Fruit fly (Drosophila melanogaster) whole organism, embryonic: ENCODE measurements around the gene RhoGAP19D.
A peak's percentile ranks its signal among the peaks of the same experiment; 100 is the strongest.

Experiments used
- Atf6 ChIP-seq: fragments of 200-800 bp; sonication (Bioruptor generic); IDR thresholded peaks from 2 replicates; pipeline ENCODE4 v1.3.6; 2022; ENCODE audit warnings: missing biosample characterization, missing genetic modification characterization
- BtbVII ChIP-seq: fragments of 200-800 bp; sonication (Bioruptor generic); optimal IDR thresholded peaks from 3 replicates; lab custom pipeline; 2017; ENCODE audit warnings: missing biosample characterization, mild to moderate bottlenecking, missing genetic modification characterization
- C15 ChIP-seq: fragments of 200-800 bp; sonication (Bioruptor generic); IDR thresholded peaks from 3 replicates; pipeline ENCODE4 v1.3.6; 2022; ENCODE audit warnings: missing biosample characterization, missing genetic modification characterization
- CG10321 ChIP-seq: fragments of 200-800 bp; sonication (Bioruptor generic); IDR thresholded peaks from 2 replicates; pipeline ENCODE4 v1.3.6; 2022; ENCODE audit warnings: missing biosample characterization, missing genetic modification characterization
- CG10366 ChIP-seq: fragments of 200-800 bp; sonication (Bioruptor generic); IDR thresholded peaks from 2 replicates; pipeline ENCODE4 v1.3.6; 2022; ENCODE audit warnings: missing biosample characterization, missing genetic modification characterization
- CG10462 ChIP-seq: fragments of 200-800 bp; sonication (Bioruptor generic); optimal IDR thresholded peaks from 2 replicates; lab custom pipeline; 2016; ENCODE audit warnings: missing biosample characterization, missing genetic modification characterization
- CG11723 ChIP-seq: fragments of 200-800 bp; sonication (Bioruptor generic); optimal IDR thresholded peaks from 2 replicates; lab custom pipeline; 2017; ENCODE audit warnings: missing biosample characterization, mild to moderate bottlenecking, missing genetic modification characterization
- CG12236 ChIP-seq: fragments of 200-800 bp; sonication (Bioruptor generic); optimal IDR thresholded peaks from 2 replicates; lab custom pipeline; 2016; ENCODE audit warnings: missing biosample characterization, missing genetic modification characterization
- CG12744 ChIP-seq: fragments of 200-800 bp; sonication (Bioruptor generic); optimal IDR thresholded peaks from 2 replicates; lab custom pipeline; 2016; ENCODE audit warnings: missing biosample characterization, missing genetic modification characterization
- CG15601 ChIP-seq: fragments of 200-800 bp; sonication (Bioruptor generic); optimal IDR thresholded peaks from 3 replicates; lab custom pipeline; 2019; ENCODE audit warnings: missing biosample characterization, mild to moderate bottlenecking, missing genetic modification characterization, moderate library complexity
- CG16815 ChIP-seq: fragments of 200-800 bp; sonication (Bioruptor generic); optimal IDR thresholded peaks from 3 replicates; lab custom pipeline; 2017; ENCODE audit warnings: missing biosample characterization, mild to moderate bottlenecking, missing genetic modification characterization
- CG17186 ChIP-seq: fragments of 200-800 bp; sonication (Bioruptor generic); optimal IDR thresholded peaks from 3 replicates; lab custom pipeline; 2017; ENCODE audit warnings: missing biosample characterization, missing genetic modification reagents, missing genetic modification characterization
- CG18764 ChIP-seq: fragments of 200-800 bp; sonication (Bioruptor generic); optimal IDR thresholded peaks from 3 replicates; lab custom pipeline; 2016; ENCODE audit warnings: missing biosample characterization, missing genetic modification characterization
- CG2712 ChIP-seq: fragments of 200-800 bp; optimal IDR thresholded peaks from 3 replicates; lab custom pipeline; 2019; ENCODE audit warnings: missing biosample characterization, mild to moderate bottlenecking, missing genetic modification characterization, moderate library complexity
- CG2889 ChIP-seq: fragments of 200-800 bp; sonication (Bioruptor generic); IDR thresholded peaks from 3 replicates; pipeline ENCODE4 v1.3.6; 2022; ENCODE audit warnings: missing biosample characterization, missing genetic modification characterization
- CG31365 ChIP-seq: fragments of 200-800 bp; sonication (Bioruptor generic); optimal IDR thresholded peaks from 2 replicates; lab custom pipeline; 2018; ENCODE audit warnings: missing biosample characterization, mild to moderate bottlenecking, missing genetic modification characterization
- CG31388 ChIP-seq: fragments of 200-800 bp; sonication (Bioruptor generic); optimal IDR thresholded peaks from 2 replicates; lab custom pipeline; 2016; ENCODE audit warnings: missing biosample characterization, missing genetic modification characterization
- CG3995 ChIP-seq: fragments of 200-800 bp; sonication (Bioruptor generic); optimal IDR thresholded peaks from 3 replicates; lab custom pipeline; 2016; ENCODE audit warnings: missing biosample characterization, missing genetic modification characterization
- CG4617 ChIP-seq: fragments of 200-800 bp; sonication (Bioruptor generic); optimal IDR thresholded peaks from 3 replicates; lab custom pipeline; 2016; ENCODE audit warnings: missing biosample characterization, missing genetic modification characterization, borderline replicate concordance
- CG8290 ChIP-seq, 3 experiments: fragments of 200-800 bp; sonication (Bioruptor generic); optimal IDR thresholded peaks; 2 replicates each; lab custom pipeline; 2016 to 2019; ENCODE audit warnings: missing biosample characterization in 3 of 3, missing genetic modification characterization in 3 of 3, mild to moderate bottlenecking in 2 of 3, moderate library complexity in 1 of 3
- CG8924 ChIP-seq: fragments of 200-800 bp; optimal IDR thresholded peaks from 3 replicates; lab custom pipeline; 2019; ENCODE audit warnings: missing biosample characterization, mild to moderate bottlenecking, missing genetic modification characterization, moderate library complexity
- CG9797 ChIP-seq: fragments of 200-800 bp; sonication (Bioruptor generic); optimal IDR thresholded peaks from 3 replicates; lab custom pipeline; 2018; ENCODE audit warnings: missing biosample characterization, mild to moderate bottlenecking, missing genetic modification characterization
- CG9817 ChIP-seq: fragments of 200-800 bp; sonication (Bioruptor generic); optimal IDR thresholded peaks from 2 replicates; lab custom pipeline; 2018; ENCODE audit warnings: missing biosample characterization, mild to moderate bottlenecking, missing genetic modification characterization, moderate library complexity
- Chrac-16 ChIP-seq: fragments of 200-800 bp; sonication (Bioruptor generic); optimal IDR thresholded peaks from 3 replicates; lab custom pipeline; 2016; ENCODE audit warnings: missing biosample characterization, missing genetic modification characterization
- D19A ChIP-seq: fragments of 200-800 bp; optimal IDR thresholded peaks from 3 replicates; lab custom pipeline; 2019; ENCODE audit warnings: missing biosample characterization, mild to moderate bottlenecking, missing genetic modification characterization, moderate library complexity
- Doc3 ChIP-seq: fragments of 200-800 bp; sonication (Bioruptor generic); IDR thresholded peaks from 3 replicates; pipeline ENCODE4 v1.3.6; 2022; ENCODE audit warnings: missing biosample characterization, missing genetic modification characterization; ENCODE audit not compliant: partially characterized antibody
- Ets97D ChIP-seq: fragments of 200-800 bp; sonication (Bioruptor generic); optimal IDR thresholded peaks from 3 replicates; lab custom pipeline; 2016; ENCODE audit warnings: missing biosample characterization, missing genetic modification characterization
- Fer1 ChIP-seq: fragments of 200-800 bp; sonication (Bioruptor generic); optimal IDR thresholded peaks from 2 replicates; lab custom pipeline; 2017; ENCODE audit warnings: missing biosample characterization, mild to moderate bottlenecking, missing genetic modification characterization
- Gug ChIP-seq: fragments of 200-800 bp; sonication (Bioruptor generic); IDR thresholded peaks from 4 replicates; pipeline ENCODE4 v1.3.6; 2022; ENCODE audit warnings: missing biosample characterization, missing genetic modification characterization
- Jarid2 ChIP-seq: fragments of 200-800 bp; sonication (Bioruptor generic); optimal IDR thresholded peaks from 3 replicates; lab custom pipeline; 2017; ENCODE audit warnings: mild to moderate bottlenecking, missing biosample characterization, missing genetic modification reagents, missing genetic modification characterization
- MESR4 ChIP-seq: fragments of 200-800 bp; sonication (Bioruptor generic); optimal IDR thresholded peaks from 2 replicates; lab custom pipeline; 2018; ENCODE audit warnings: missing biosample characterization, mild to moderate bottlenecking, missing genetic modification characterization, moderate library complexity
- NK7.1 ChIP-seq: fragments of 200-800 bp; sonication (Bioruptor generic); optimal IDR thresholded peaks from 3 replicates; lab custom pipeline; 2016; ENCODE audit warnings: missing biosample characterization, missing genetic modification characterization
- Optix ChIP-seq: fragments of 200-800 bp; sonication (Bioruptor generic); IDR thresholded peaks from 3 replicates; pipeline ENCODE4 v1.3.6; 2022; ENCODE audit warnings: missing biosample characterization, missing genetic modification characterization
- Pdp1 ChIP-seq, 2 experiments: fragments of 200-800 bp; sonication (Bioruptor generic); optimal IDR thresholded peaks; 3 replicates each; lab custom pipeline; 2016; ENCODE audit warnings: missing biosample characterization in 2 of 2, missing genetic modification characterization in 2 of 2, mild to moderate bottlenecking in 1 of 2, moderate library complexity in 1 of 2
- Ssrp ChIP-seq: fragments of 200-800 bp; sonication (Bioruptor generic); optimal IDR thresholded peaks from 2 replicates; lab custom pipeline; 2018; ENCODE audit warnings: missing biosample characterization, mild to moderate bottlenecking, missing genetic modification characterization, moderate library complexity
- ab ChIP-seq: fragments of 200-800 bp; sonication (Bioruptor generic); optimal IDR thresholded peaks from 2 replicates; lab custom pipeline; 2016; ENCODE audit warnings: missing biosample characterization, missing genetic modification characterization
- abd-A ChIP-seq: fragments of 200-800 bp; sonication (Bioruptor generic); optimal IDR thresholded peaks from 3 replicates; lab custom pipeline; 2019; ENCODE audit warnings: missing biosample characterization, mild to moderate bottlenecking, missing genetic modification characterization, moderate library complexity
- bsh ChIP-seq, 2 experiments: fragments of 200-800 bp; sonication (Bioruptor generic); optimal IDR thresholded peaks; 2 replicates each; lab custom pipeline; 2017 to 2018; ENCODE audit warnings: mild to moderate bottlenecking in 2 of 2, missing biosample characterization in 2 of 2, missing genetic modification characterization in 2 of 2, moderate library complexity in 1 of 2
- eyg ChIP-seq: fragments of 200-800 bp; sonication (Bioruptor generic); optimal IDR thresholded peaks from 3 replicates; lab custom pipeline; 2016; ENCODE audit warnings: missing biosample characterization, missing genetic modification characterization
- gce ChIP-seq: fragments of 200-800 bp; sonication (Bioruptor generic); IDR thresholded peaks from 3 replicates; pipeline ENCODE4 v1.3.6; 2022; ENCODE audit warnings: missing biosample characterization, missing genetic modification characterization
- gcm2 ChIP-seq: fragments of 200-800 bp; sonication (Bioruptor generic); optimal IDR thresholded peaks from 2 replicates; lab custom pipeline; 2016; ENCODE audit warnings: missing biosample characterization, missing genetic modification characterization
- grau ChIP-seq: fragments of 200-800 bp; optimal IDR thresholded peaks from 3 replicates; lab custom pipeline; 2019; ENCODE audit warnings: missing biosample characterization, mild to moderate bottlenecking, missing genetic modification characterization, moderate library complexity
- gt ChIP-seq: fragments of 200-800 bp; sonication (Bioruptor generic); IDR thresholded peaks from 2 replicates; pipeline ENCODE4 v1.3.6; 2022; ENCODE audit warnings: missing biosample characterization, missing genetic modification characterization
- her ChIP-seq: fragments of 200-800 bp; sonication (Bioruptor generic); optimal IDR thresholded peaks from 2 replicates; lab custom pipeline; 2016; ENCODE audit warnings: missing biosample characterization, missing genetic modification characterization
- hkb ChIP-seq, 2 experiments: fragments of 200-800 bp in 1 of 2; fragments of >200 bp in 1 of 2; sonication (Bioruptor generic) in 1 of 2; IDR thresholded peaks in 1 of 2; optimal IDR thresholded peaks in 1 of 2; 2 replicates each; pipeline versions ENCODE4 v1.3.6 to Lab custom; 2017 to 2022; ENCODE audit warnings: missing biosample characterization in 1 of 2, missing genetic modification characterization in 1 of 2
- odd ChIP-seq: fragments of 200-800 bp; sonication (Bioruptor generic); optimal IDR thresholded peaks from 2 replicates; lab custom pipeline; 2017; ENCODE audit warnings: missing biosample characterization, mild to moderate bottlenecking, missing genetic modification characterization
- pzg ChIP-seq: fragments of 200-800 bp; sonication (Bioruptor generic); optimal IDR thresholded peaks from 3 replicates; lab custom pipeline; 2018; ENCODE audit warnings: missing biosample characterization, mild to moderate bottlenecking, missing genetic modification characterization, moderate library complexity
- ranshi ChIP-seq: fragments of 200-800 bp; sonication (Bioruptor generic); IDR thresholded peaks from 2 replicates; pipeline ENCODE4 v1.3.6; 2022; ENCODE audit warnings: missing biosample characterization, missing genetic modification characterization
- tap ChIP-seq: fragments of 200-800 bp; optimal IDR thresholded peaks from 3 replicates; lab custom pipeline; 2019; ENCODE audit warnings: missing biosample characterization, mild to moderate bottlenecking, missing genetic modification characterization, moderate library complexity

Gene RhoGAP19D

dm6 chrX:20502776-20503503 lies 7.6 kb downstream of the RhoGAP19D start (continued):
- TF ChIP-seq CG9797 (GFP tag; lab: Kevin White, UChicago), result no peak
- TF ChIP-seq ranshi (GFP tag; lab: Robert Waterston, UW), result no peak
- TF ChIP-seq D19A, result peak; percentile 97
- no peak for TF ChIP-seq pzg (GFP tag; lab: Kevin White, UChicago)
- TF ChIP-seq CG16815 (GFP tag; lab: Kevin White, UChicago), result no peak
- no peak for TF ChIP-seq CG17186 (GFP tag; lab: Kevin White, UChicago)
- peak; percentile 8; the same call in 1 of the 4 replicates for TF ChIP-seq Gug (GFP tag; lab: Robert Waterston, UW)
- no peak for TF ChIP-seq CG3995
- TF ChIP-seq CG12236 (GFP tag; lab: Kevin White, UChicago), result no peak
- no peak for TF ChIP-seq CG10462 (GFP tag; lab: Kevin White, UChicago)
- TF ChIP-seq CG12744 (GFP tag; lab: Kevin White, UChicago), result no peak
- TF ChIP-seq Ssrp (tag; lab: Kevin White, UChicago), result no peak
- no peak for TF ChIP-seq tap
- TF ChIP-seq CG31388 (GFP tag; lab: Kevin White, UChicago), result no peak
- TF ChIP-seq gt, result no peak
- TF ChIP-seq C15 (GFP tag; lab: Robert Waterston, UW), result no peak
- TF ChIP-seq eyg (GFP tag; lab: Kevin White, UChicago), result no peak
- peak; percentile 55 for TF ChIP-seq CG8924
- TF ChIP-seq ab, result no peak
- no peak for TF ChIP-seq NK7.1 (GFP tag; lab: Kevin White, UChicago)
- TF ChIP-seq Chrac-16 (GFP tag; lab: Kevin White, UChicago), result no peak
- TF ChIP-seq gcm2 (GFP tag; lab: Kevin White, UChicago), result no peak
- TF ChIP-seq Pdp1 (GFP tag; optimal IDR thresholded peaks at IDR 0.05; lab: Kevin White, UChicago), result peak in 1 of 2 experiments; percentile 6
- TF ChIP-seq Jarid2 (GFP tag; lab: Kevin White, UChicago), result no peak
- TF ChIP-seq BtbVII (GFP tag; lab: Kevin White, UChicago), result peak; percentile 58
- peak; percentile 42; the same call in 1 of the 2 replicates for TF ChIP-seq CG10366 (GFP tag; lab: Robert Waterston, UW)
- TF ChIP-seq MESR4 (GFP tag; lab: Kevin White, UChicago), result no peak
- no peak for TF ChIP-seq CG31365 (tag; lab: Kevin White, UChicago)
- TF ChIP-seq bsh (GFP tag; optimal IDR thresholded peaks at IDR 0.05; lab: Kevin White, UChicago), result peak in 1 of 2 experiments; percentile 28
- TF ChIP-seq Doc3 (GFP tag; lab: Robert Waterston, UW), result no peak
- TF ChIP-seq CG15601 (tag; lab: Kevin White, UChicago), result peak; percentile 4
- no peak for TF ChIP-seq hkb (optimal IDR thresholded peaks at IDR 0.05; lab: Kevin White, UChicago)
- 0 out of 2 replicates have a peak, but pooled peaks have one; percentile 40 for TF ChIP-seq hkb (GFP tag; IDR thresholded peaks at IDR 0.05; lab: Robert Waterston, UW)
- no peak for TF ChIP-seq CG2889 (GFP tag; lab: Robert Waterston, UW)
- TF ChIP-seq Atf6 (GFP tag; lab: Robert Waterston, UW), result peak; percentile 64
- TF ChIP-seq CG4617 (GFP tag; lab: Kevin White, UChicago), result no peak
- peak; percentile 59 for TF ChIP-seq grau
- peak; percentile 97 for TF ChIP-seq CG8290 (GFP tag; optimal IDR thresholded peaks at IDR 0.05; lab: Kevin White, UChicago)
- peak; percentile 92 to 97 for TF ChIP-seq CG8290 (tag; optimal IDR thresholded peaks at IDR 0.05; lab: Kevin White, UChicago)
- TF ChIP-seq gce (GFP tag; lab: Robert Waterston, UW), result no peak
- TF ChIP-seq Optix (GFP tag; lab: Robert Waterston, UW), result no peak
- peak; percentile 30 for TF ChIP-seq CG2712 (tag; lab: Kevin White, UChicago)
- TF ChIP-seq CG11723 (GFP tag; lab: Kevin White, UChicago), result no peak
- no peak for TF ChIP-seq odd (GFP tag; lab: Kevin White, UChicago)
- no peak for TF ChIP-seq CG10321 (GFP tag; lab: Robert Waterston, UW)
- TF ChIP-seq Ets97D (GFP tag; lab: Kevin White, UChicago), result peak; percentile 6
- TF ChIP-seq CG18764 (GFP tag; lab: Kevin White, UChicago), result no peak
- TF ChIP-seq her (GFP tag; lab: Kevin White, UChicago), result no peak
- no peak for TF ChIP-seq abd-A
- peak; percentile 77 for TF ChIP-seq Fer1
- peak; percentile 20 for TF ChIP-seq CG9817 (tag; lab: Kevin White, UChicago)
